Fruit fly (Drosophila melanogaster) whole organism, embryonic: ENCODE results near the gene CG10068.

Source experiments
- CG1024 ChIP-seq: fragments of 200-800 bp; sonication (Bioruptor generic); IDR thresholded peaks from 2 replicates; pipeline ENCODE4 v1.3.6; 2022; ENCODE audit warnings: missing biosample characterization, missing genetic modification characterization
- CG10267 ChIP-seq: fragments of 200-800 bp; sonication (Bioruptor generic); optimal IDR thresholded peaks from 2 replicates; lab custom pipeline; 2018; ENCODE audit warnings: missing biosample characterization, mild to moderate bottlenecking, missing genetic modification characterization, moderate library complexity
- CG11085 ChIP-seq: fragments of 200-800 bp; sonication (Bioruptor generic); IDR thresholded peaks from 2 replicates; pipeline ENCODE4 v1.3.6; 2022; ENCODE audit warnings: missing biosample characterization, missing genetic modification characterization
- CG11695 ChIP-seq: fragments of 200-800 bp; sonication (Bioruptor generic); IDR thresholded peaks from 3 replicates; pipeline ENCODE4 v1.3.6; 2022; ENCODE audit warnings: missing biosample characterization, missing genetic modification characterization
- CG11696 ChIP-seq: fragments of 200-800 bp; sonication (Bioruptor generic); IDR thresholded peaks from 2 replicates; pipeline ENCODE4 v1.3.6; 2022; ENCODE audit warnings: missing biosample characterization, missing genetic modification characterization
- CG12071 ChIP-seq: fragments of 200-800 bp; sonication (Bioruptor generic); optimal IDR thresholded peaks from 3 replicates; lab custom pipeline; 2018; ENCODE audit warnings: missing biosample characterization, mild to moderate bottlenecking, missing genetic modification characterization
- CG12659 ChIP-seq: fragments of 200-800 bp; sonication (Bioruptor generic); optimal IDR thresholded peaks from 3 replicates; lab custom pipeline; 2017; ENCODE audit warnings: mild to moderate bottlenecking, missing biosample characterization, missing genetic modification reagents, missing genetic modification characterization
- CG13123 ChIP-seq: fragments of 200-800 bp; sonication (Bioruptor generic); optimal IDR thresholded peaks from 2 replicates; lab custom pipeline; 2016; ENCODE audit warnings: missing biosample characterization, missing genetic modification characterization
- CG14014 ChIP-seq: fragments of 200-800 bp; sonication (Bioruptor generic); IDR thresholded peaks from 2 replicates; pipeline ENCODE4 v1.3.6; 2022; ENCODE audit warnings: missing biosample characterization, missing genetic modification characterization
- CG1603 ChIP-seq: fragments of 200-800 bp; sonication (Bioruptor generic); optimal IDR thresholded peaks from 2 replicates; lab custom pipeline; 2019; ENCODE audit warnings: missing biosample characterization, mild to moderate bottlenecking, missing genetic modification characterization, moderate library complexity
- CG17829 ChIP-seq: fragments of 200-800 bp; optimal IDR thresholded peaks from 2 replicates; lab custom pipeline; 2019; ENCODE audit warnings: missing biosample characterization, mild to moderate bottlenecking, missing genetic modification characterization, moderate library complexity
- CG18764 ChIP-seq: fragments of 200-800 bp; sonication (Bioruptor generic); optimal IDR thresholded peaks from 3 replicates; lab custom pipeline; 2016; ENCODE audit warnings: missing biosample characterization, missing genetic modification characterization
- CG2116 ChIP-seq: fragments of 200-800 bp; sonication (Bioruptor generic); optimal IDR thresholded peaks from 3 replicates; lab custom pipeline; 2018; ENCODE audit warnings: missing biosample characterization, mild to moderate bottlenecking, missing genetic modification characterization
- CG2712 ChIP-seq: fragments of 200-800 bp; optimal IDR thresholded peaks from 3 replicates; lab custom pipeline; 2019; ENCODE audit warnings: missing biosample characterization, mild to moderate bottlenecking, missing genetic modification characterization, moderate library complexity
- CG30020 ChIP-seq: fragments of 200-800 bp; optimal IDR thresholded peaks from 2 replicates; lab custom pipeline; 2019; ENCODE audit warnings: missing biosample characterization, mild to moderate bottlenecking, missing genetic modification characterization, moderate library complexity
- CG31365 ChIP-seq: fragments of 200-800 bp; sonication (Bioruptor generic); optimal IDR thresholded peaks from 2 replicates; lab custom pipeline; 2018; ENCODE audit warnings: missing biosample characterization, mild to moderate bottlenecking, missing genetic modification characterization
- CG3281 ChIP-seq: fragments of 200-800 bp; sonication (Bioruptor generic); optimal IDR thresholded peaks from 3 replicates; lab custom pipeline; 2017; ENCODE audit warnings: missing biosample characterization, mild to moderate bottlenecking, missing genetic modification characterization
- CG4707 ChIP-seq: fragments of 200-800 bp; sonication (Bioruptor generic); optimal IDR thresholded peaks from 2 replicates; lab custom pipeline; 2018; ENCODE audit warnings: missing biosample characterization, mild to moderate bottlenecking, missing genetic modification characterization, moderate library complexity
- CG4820 ChIP-seq: fragments of 200-800 bp; sonication (Bioruptor generic); optimal IDR thresholded peaks from 3 replicates; lab custom pipeline; 2016; ENCODE audit warnings: missing biosample characterization, missing genetic modification characterization
- CG6654 ChIP-seq: fragments of 200-800 bp; sonication (Bioruptor generic); optimal IDR thresholded peaks from 2 replicates; lab custom pipeline; 2017; ENCODE audit warnings: missing biosample characterization, mild to moderate bottlenecking, missing genetic modification characterization
- CG6683 ChIP-seq: fragments of 200-800 bp; sonication (Bioruptor generic); optimal IDR thresholded peaks from 2 replicates; lab custom pipeline; 2017; ENCODE audit warnings: missing biosample characterization, mild to moderate bottlenecking, missing genetic modification characterization, missing genetic modification reagents
- CG7357 ChIP-seq: fragments of 200-800 bp; sonication (Bioruptor generic); IDR thresholded peaks from 3 replicates; pipeline ENCODE4 v1.3.6; 2022; ENCODE audit warnings: missing biosample characterization, missing genetic modification characterization
- CG8281 ChIP-seq: fragments of 200-800 bp; sonication (Bioruptor generic); optimal IDR thresholded peaks from 2 replicates; lab custom pipeline; 2018; ENCODE audit warnings: missing biosample characterization, mild to moderate bottlenecking, missing genetic modification characterization, moderate library complexity
- CkIIα-i1 ChIP-seq: fragments of 200-800 bp; sonication (Bioruptor generic); IDR thresholded peaks from 2 replicates; pipeline ENCODE4 v1.3.6; 2022; ENCODE audit warnings: missing biosample characterization, missing genetic modification characterization
- Ets97D ChIP-seq: fragments of 200-800 bp; sonication (Bioruptor generic); optimal IDR thresholded peaks from 3 replicates; lab custom pipeline; 2016; ENCODE audit warnings: missing biosample characterization, missing genetic modification characterization
- Lhr ChIP-seq: fragments of 200-800 bp; sonication (Bioruptor generic); optimal IDR thresholded peaks from 3 replicates; lab custom pipeline; 2017; ENCODE audit warnings: mild to moderate bottlenecking, missing biosample characterization, missing genetic modification reagents, missing genetic modification characterization
- Lpt ChIP-seq: fragments of >200 bp; optimal IDR thresholded peaks from 2 replicates; lab custom pipeline; 2018; ENCODE audit warnings: missing biosample characterization, missing genetic modification characterization
- Neu2 ChIP-seq: fragments of 200-800 bp; sonication (Bioruptor generic); optimal IDR thresholded peaks from 3 replicates; lab custom pipeline; 2016; ENCODE audit warnings: missing biosample characterization, missing genetic modification characterization, borderline replicate concordance
- Nf-YC ChIP-seq: fragments of 200-800 bp; optimal IDR thresholded peaks from 3 replicates; lab custom pipeline; 2019; ENCODE audit warnings: missing biosample characterization, mild to moderate bottlenecking, missing genetic modification characterization, moderate library complexity
- NfI ChIP-seq: fragments of 200-800 bp; sonication (Bioruptor generic); optimal IDR thresholded peaks from 3 replicates; lab custom pipeline; 2018; ENCODE audit warnings: missing biosample characterization, mild to moderate bottlenecking, missing genetic modification characterization, moderate library complexity
- Side ChIP-seq: fragments of 200-800 bp; sonication (Bioruptor generic); optimal IDR thresholded peaks from 2 replicates; lab custom pipeline; 2016; ENCODE audit warnings: missing biosample characterization, missing genetic modification characterization
- Sry-β ChIP-seq: fragments of 200-800 bp; sonication (Bioruptor generic); optimal IDR thresholded peaks from 2 replicates; lab custom pipeline; 2018; ENCODE audit warnings: missing biosample characterization, mild to moderate bottlenecking, missing genetic modification characterization, moderate library complexity
- Ssrp ChIP-seq: fragments of 200-800 bp; sonication (Bioruptor generic); optimal IDR thresholded peaks from 2 replicates; lab custom pipeline; 2018; ENCODE audit warnings: missing biosample characterization, mild to moderate bottlenecking, missing genetic modification characterization, moderate library complexity
- aop ChIP-seq: fragments of 200-800 bp; sonication (Bioruptor generic); IDR thresholded peaks from 2 replicates; pipeline ENCODE4 v1.3.6; 2022; ENCODE audit warnings: missing biosample characterization, missing genetic modification characterization
- chm ChIP-seq: fragments of 200-800 bp; sonication (Bioruptor generic); IDR thresholded peaks from 2 replicates; pipeline ENCODE4 v1.3.6; 2022; ENCODE audit warnings: missing biosample characterization, missing genetic modification characterization
- dm ChIP-seq: fragments of 200-800 bp; sonication (Bioruptor generic); optimal IDR thresholded peaks from 3 replicates; lab custom pipeline; 2016; ENCODE audit warnings: missing biosample characterization, missing genetic modification characterization
- dmrt11E ChIP-seq: fragments of 200-800 bp; sonication (Bioruptor generic); optimal IDR thresholded peaks from 3 replicates; lab custom pipeline; 2018; ENCODE audit warnings: missing biosample characterization, mild to moderate bottlenecking, missing genetic modification characterization, moderate library complexity
- dpn ChIP-seq, 2 experiments: fragments of 200-800 bp; sonication (Bioruptor generic); optimal IDR thresholded peaks; 3 replicates each; lab custom pipeline; 2016; ENCODE audit warnings: missing biosample characterization in 2 of 2, missing genetic modification characterization in 2 of 2
- eyg ChIP-seq: fragments of 200-800 bp; sonication (Bioruptor generic); optimal IDR thresholded peaks from 3 replicates; lab custom pipeline; 2016; ENCODE audit warnings: missing biosample characterization, missing genetic modification characterization
- ind ChIP-seq: fragments of 200-800 bp; sonication (Bioruptor generic); optimal IDR thresholded peaks from 3 replicates; lab custom pipeline; 2016; ENCODE audit warnings: missing biosample characterization, missing genetic modification characterization
- jumu ChIP-seq: fragments of 200-800 bp; sonication (Bioruptor generic); optimal IDR thresholded peaks from 3 replicates; lab custom pipeline; 2016; ENCODE audit warnings: missing biosample characterization, missing genetic modification characterization
- ken ChIP-seq: fragments of 200-800 bp; sonication (Bioruptor generic); IDR thresholded peaks from 3 replicates; pipeline ENCODE4 v1.3.6; 2022; ENCODE audit warnings: missing biosample characterization, missing genetic modification characterization
- klu ChIP-seq: fragments of 200-800 bp; sonication (Bioruptor generic); IDR thresholded peaks from 2 replicates; pipeline ENCODE4 v1.3.6; 2022; ENCODE audit warnings: missing biosample characterization, missing genetic modification characterization
- mirr ChIP-seq: fragments of 200-800 bp; sonication (Bioruptor generic); optimal IDR thresholded peaks from 3 replicates; lab custom pipeline; 2018; ENCODE audit warnings: missing biosample characterization, mild to moderate bottlenecking, missing genetic modification characterization
- schlank ChIP-seq: fragments of 200-800 bp; sonication (Bioruptor generic); optimal IDR thresholded peaks from 2 replicates; lab custom pipeline; 2018; ENCODE audit warnings: missing biosample characterization, mild to moderate bottlenecking, missing genetic modification characterization
- shn ChIP-seq: fragments of 200-800 bp; sonication (Bioruptor generic); optimal IDR thresholded peaks from 3 replicates; lab custom pipeline; 2016; ENCODE audit warnings: missing biosample characterization, missing genetic modification characterization
- ssp ChIP-seq: fragments of 200-800 bp; sonication (Bioruptor generic); IDR thresholded peaks from 2 replicates; pipeline ENCODE4 v1.3.6; 2022; ENCODE audit warnings: missing biosample characterization, missing genetic modification characterization
- sug ChIP-seq: fragments of 200-800 bp; optimal IDR thresholded peaks from 2 replicates; lab custom pipeline; 2019; ENCODE audit warnings: missing biosample characterization, mild to moderate bottlenecking, missing genetic modification characterization, moderate library complexity
- trh ChIP-seq: fragments of 200-800 bp; sonication (Bioruptor generic); optimal IDR thresholded peaks from 2 replicates; lab custom pipeline; 2016; ENCODE audit warnings: missing biosample characterization, missing genetic modification characterization

The CG10068 gene

DNA sequence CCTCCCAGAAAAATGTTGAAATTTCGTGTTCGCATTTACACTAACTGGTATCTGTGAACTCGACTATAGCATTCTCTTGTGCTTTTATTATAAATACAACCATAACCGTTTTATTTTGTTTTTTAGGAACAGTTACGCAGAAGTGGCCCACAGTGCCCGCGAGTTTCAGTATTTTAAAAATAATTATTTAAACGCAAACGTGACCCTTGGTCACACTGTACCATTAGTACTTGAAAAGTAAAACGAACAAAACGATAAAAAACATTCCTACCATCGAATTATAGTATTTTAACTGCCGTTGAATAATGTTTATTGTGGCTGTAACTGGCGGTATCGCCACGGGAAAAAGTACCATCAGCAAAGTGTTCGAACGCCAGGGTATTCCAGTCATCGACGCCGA lies 45.9 kb downstream of the CG10068 start, which contains the start of gene Dpck (continued):
- TF ChIP-seq CG31365 (tag; lab: Kevin White, UChicago): no peak
- peak; percentile 47 for TF ChIP-seq sug (tag; lab: Kevin White, UChicago)
- no peak for TF ChIP-seq CkIIα-i1
- peak; percentile 99 for TF ChIP-seq CG4707 (GFP tag; lab: Kevin White, UChicago)
- TF ChIP-seq aop (GFP tag; lab: Robert Waterston, UW): no peak
- no peak for TF ChIP-seq ken

DNA sequence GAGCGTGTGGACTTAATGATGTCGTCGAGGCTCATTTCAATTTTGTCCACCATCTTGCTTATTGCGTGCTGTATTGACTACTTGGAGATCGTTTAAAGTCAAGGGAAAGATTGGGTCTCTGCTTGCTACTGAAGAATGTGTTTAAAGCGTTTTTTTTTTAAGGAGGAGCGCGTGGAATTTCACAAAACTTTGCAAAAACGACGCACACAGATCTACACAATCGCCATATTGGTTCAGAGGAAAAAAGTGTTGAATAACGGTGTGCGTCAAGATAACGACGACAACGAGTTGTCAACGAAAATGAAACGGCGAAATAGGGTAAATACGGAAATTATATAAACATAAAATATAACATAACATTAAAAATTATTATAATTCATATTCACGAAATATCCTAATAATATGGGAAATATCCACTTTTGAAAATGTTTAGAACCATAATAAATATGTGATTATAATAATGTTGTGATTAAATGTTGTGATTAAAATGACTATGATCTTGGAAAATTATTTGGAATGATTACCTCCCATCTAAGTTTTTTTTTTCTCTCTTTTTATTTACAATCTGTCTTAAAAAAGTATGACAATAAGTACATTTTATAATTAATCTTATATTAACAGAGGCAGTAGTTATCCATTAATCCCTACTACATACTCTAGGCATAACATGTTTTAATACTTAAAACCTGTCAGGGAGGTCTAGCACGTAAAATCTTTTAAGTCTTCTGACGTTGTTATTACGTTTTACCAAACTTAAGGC lies 47.5 kb downstream of the CG10068 start, which contains the start of gene Ref1:
TSS of gene Ref1 (minus strand) at position 231 of the 760 bp plus-strand sequence.
- peak; percentile 91 for TF ChIP-seq CG10267 (tag; lab: Kevin White, UChicago)
- no peak for TF ChIP-seq Lpt (GFP tag; lab: Kevin White, UChicago)
- no peak for TF ChIP-seq CG8281
- no peak for TF ChIP-seq jumu (GFP tag; lab: Kevin White, UChicago)
- TF ChIP-seq Neu2: no peak
- no peak for TF ChIP-seq schlank
- no peak for TF ChIP-seq Side (GFP tag; lab: Kevin White, UChicago)
- no peak for TF ChIP-seq CG11696
- TF ChIP-seq Sry-β (GFP tag; lab: Kevin White, UChicago): no peak
- peak; percentile 100 for TF ChIP-seq CG1603 (tag; lab: Kevin White, UChicago)
- no peak for TF ChIP-seq CG12071 (GFP tag; lab: Kevin White, UChicago)
- no peak for TF ChIP-seq CG14014 (GFP tag; lab: Robert Waterston, UW)
- TF ChIP-seq trh (GFP tag; lab: Kevin White, UChicago): no peak
- peak; percentile 92 for TF ChIP-seq ssp
- no peak for TF ChIP-seq dpn (GFP tag; optimal IDR thresholded peaks at IDR 0.05; lab: Kevin White, UChicago)
- no peak for TF ChIP-seq CG18764 (GFP tag; lab: Kevin White, UChicago)
- TF ChIP-seq klu (GFP tag; lab: Robert Waterston, UW): no peak
- peak; percentile 63 for TF ChIP-seq dm (GFP tag; lab: Kevin White, UChicago)
- no peak for TF ChIP-seq Lhr
- no peak for TF ChIP-seq CG3281 (GFP tag; lab: Kevin White, UChicago)
- no peak for TF ChIP-seq CG2712 (tag; lab: Kevin White, UChicago)
- no peak for TF ChIP-seq CG4820 (GFP tag; lab: Kevin White, UChicago)
- no peak for TF ChIP-seq Ssrp (tag; lab: Kevin White, UChicago)
- no peak for TF ChIP-seq shn
- TF ChIP-seq mirr (GFP tag; lab: Kevin White, UChicago): no peak
- no peak for TF ChIP-seq chm (GFP tag; lab: Robert Waterston, UW)
- peak; percentile 72 for TF ChIP-seq CG12659 (GFP tag; lab: Kevin White, UChicago)
- peak; percentile 5 for TF ChIP-seq CG2116 (GFP tag; lab: Kevin White, UChicago)
- no peak for TF ChIP-seq CG17829 (tag; lab: Kevin White, UChicago)
- TF ChIP-seq CG13123 (GFP tag; lab: Kevin White, UChicago): no peak
- no peak for TF ChIP-seq CG11695 (GFP tag; lab: Robert Waterston, UW)
- TF ChIP-seq Nf-YC (tag; lab: Kevin White, UChicago): peak; percentile 28
- TF ChIP-seq CG7357 (GFP tag; lab: Robert Waterston, UW): no peak
- peak; percentile 98 for TF ChIP-seq CG30020 (tag; lab: Kevin White, UChicago)
- no peak for TF ChIP-seq CG11085
- TF ChIP-seq NfI: no peak
- TF ChIP-seq eyg (GFP tag; lab: Kevin White, UChicago): no peak
- peak; percentile 17 for TF ChIP-seq dmrt11E (tag; lab: Kevin White, UChicago)
- TF ChIP-seq CG1024: peak; percentile 93
- TF ChIP-seq ind: no peak
- no peak for TF ChIP-seq CG6683
- peak; percentile 50 for TF ChIP-seq Ets97D
- TF ChIP-seq CG6654: no peak
